Worm (Caenorhabditis elegans): ENCODE measurements around the gene Y25C1A.13.

The Y25C1A.13 gene

DNA sequence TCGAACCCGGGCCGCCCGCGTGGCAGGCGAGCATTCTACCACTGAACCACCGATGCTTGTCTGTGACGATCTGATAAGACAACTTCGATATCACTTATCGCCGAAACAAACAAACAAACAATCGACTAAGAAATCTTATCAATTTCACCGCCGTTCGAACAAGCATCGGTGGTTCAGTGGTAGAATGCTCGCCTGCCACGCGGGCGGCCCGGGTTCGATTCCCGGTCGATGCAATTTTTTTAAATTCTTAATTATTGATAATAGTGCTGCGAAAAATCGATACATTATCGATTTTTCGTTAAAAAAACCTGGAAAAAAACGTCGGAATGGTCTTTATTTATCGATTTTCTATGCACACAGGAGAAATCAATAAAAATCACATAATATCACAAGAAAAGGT is 48.8 kb downstream of the Y25C1A.13 start (continued):
- TF ChIP-seq attf-3 (GFP tag; conservative IDR thresholded peaks at IDR 0.05) (no peak), gei-17 (GFP tag; optimal IDR thresholded peaks at IDR 0.05) (no peak), hmg-20 (GFP tag; IDR thresholded peaks at IDR 0.05) (peak; percentile 69; the same call in 1 of the 2 replicates), T07F8.4 (tag; optimal IDR thresholded peaks at IDR 0.05) (peak; percentile 26), F57A8.1 (GFP tag; optimal IDR thresholded peaks at IDR 0.05) (no peak), fkh-3 (tag; optimal IDR thresholded peaks at IDR 0.05) (no peak), F22D6.2 (tag; optimal IDR thresholded peaks at IDR 0.05) (no peak), madf-10 (tag; optimal IDR thresholded peaks at IDR 0.05) (peak; percentile 54), madf-3 (GFP tag; IDR thresholded peaks at IDR 0.05) (no peak), cebp-1 (GFP tag; IDR thresholded peaks at IDR 0.05) (0 out of 2 replicates have a peak, but pooled peaks have one; percentile 12), cebp-1 (tag; optimal IDR thresholded peaks at IDR 0.05) (peak; percentile 58), Y53F4B.3 (GFP tag; IDR thresholded peaks at IDR 0.05) (no peak), ceh-79 (tag; optimal IDR thresholded peaks at IDR 0.05) (no peak), F57C9.4 (tag; optimal IDR thresholded peaks at IDR 0.05) (no peak), nhr-90 (tag; optimal IDR thresholded peaks at IDR 0.05) (peak; percentile 69), Y79H2A.3 (GFP tag; conservative IDR thresholded peaks at IDR 0.05) (no peak), zim-3 (tag; optimal IDR thresholded peaks at IDR 0.05) (no peak), Y67H2A.10 (GFP tag; conservative IDR thresholded peaks at IDR 0.05) (no peak), dox-1 (GFP tag; IDR thresholded peaks at IDR 0.05) (no peak), ztf-28 (GFP tag; IDR thresholded peaks at IDR 0.05) (0 out of 2 replicates have a peak, but pooled peaks have one; percentile 48), mes-4 (tag; optimal IDR thresholded peaks at IDR 0.05) (no peak), bed-1 (GFP tag; IDR thresholded peaks at IDR 0.05) (no peak), tbp1 (GFP tag; optimal IDR thresholded peaks at IDR 0.05) (peak; percentile 95), hlh-26 (GFP tag; conservative IDR thresholded peaks at IDR 0.05) (no peak), F52B5.7 (tag; optimal IDR thresholded peaks at IDR 0.05) (no peak), K12H6.12 (tag; optimal IDR thresholded peaks at IDR 0.05) (no peak), C17E4.6 (GFP tag; IDR thresholded peaks at IDR 0.05) (no peak), hlh-12 (tag; optimal IDR thresholded peaks at IDR 0.05) (no peak), nhr-80 (tag; optimal IDR thresholded peaks at IDR 0.05) (peak; percentile 12), pbrm-1 (GFP tag; IDR thresholded peaks at IDR 0.05) (no peak; the same call in 1 of the 2 replicates), ceh-27 (GFP tag; optimal IDR thresholded peaks at IDR 0.05) (no peak), rec-8 (tag; optimal IDR thresholded peaks at IDR 0.05) (no peak), ztf-22 (GFP tag; optimal IDR thresholded peaks at IDR 0.05) (no peak), mel-28 (tag; optimal IDR thresholded peaks at IDR 0.05; ENCODE audit: borderline replicate concordance) (no peak), F39B2.1 (GFP tag; IDR thresholded peaks at IDR 0.05) (no peak), dpff-1 (tag; optimal IDR thresholded peaks at IDR 0.05) (no peak), ceh-100 (GFP tag; IDR thresholded peaks at IDR 0.05) (peak; percentile 53; the same call in 1 of the 2 replicates), F23B12.7 (tag; optimal IDR thresholded peaks at IDR 0.05; ENCODE audit: insufficient read depth) (peak; percentile 70), ZK185.1 (tag; optimal IDR thresholded peaks at IDR 0.05; ENCODE audit: poor library complexity, severe bottlenecking) (no peak), bed-2 (GFP tag; IDR thresholded peaks at IDR 0.05) (no peak), chd-7 (tag; optimal IDR thresholded peaks at IDR 0.05) (no peak), mcd-1 (GFP tag; IDR thresholded peaks at IDR 0.05) (peak; percentile 54), tbx-9 (tag; optimal IDR thresholded peaks at IDR 0.05; ENCODE audit: borderline replicate concordance) (no peak), repo-1 (tag; optimal IDR thresholded peaks at IDR 0.05) (no peak), nhr-27 (tag; optimal IDR thresholded peaks at IDR 0.05) (no peak), pha-4 (tag; optimal IDR thresholded peaks at IDR 0.05) (no peak), rcor-1 (GFP tag; IDR thresholded peaks at IDR 0.05) (peak; percentile 56; the same call in 1 of the 2 replicates), lin-54 (GFP tag; optimal IDR thresholded peaks at IDR 0.05) (peak; percentile 51), him-1 (tag; optimal IDR thresholded peaks at IDR 0.05) (no peak)

Measured in whole organism, young adult.